Fruit fly (Drosophila melanogaster) whole organism, larva: Measurements from ENCODE around the gene CG5079.

Source experiments
- noc ChIP-seq: fragments of 200-800 bp; sonication (Bioruptor generic); optimal IDR thresholded peaks from 3 replicates; lab custom pipeline; 2019; ENCODE audit warnings: missing biosample characterization, mild to moderate bottlenecking, missing genetic modification characterization, moderate library complexity

Gene CG5079

dm6 chr3R:25659857-25660417 is 46.5 kb downstream of the CG5079 start:
- TF ChIP-seq noc (tag; lab: Kevin White, UChicago) = no peak

dm6 chr3R:25660985-25661530 is 47.6 kb downstream of the CG5079 start, which contains the start of gene Tnks:
Tnks (minus strand) TSS chr3R:25661286.
- no peak for TF ChIP-seq noc (tag; lab: Kevin White, UChicago)

- no peak for TF ChIP-seq noc (tag; lab: Kevin White, UChicago)
Measured at dm6 chr3R:25661531-25662193, 48.2 kb downstream of the CG5079 start, which contains the start of gene RASSF8. RASSF8 (plus strand) TSS chr3R:25661795.

- TF ChIP-seq noc (tag; lab: Kevin White, UChicago) = no peak
Measured at dm6 chr3R:25662358-25662757, 48.9 kb downstream of the CG5079 start.
